Fruit fly (Drosophila melanogaster): Measurements from ENCODE around the gene CG46463.

DNA sequence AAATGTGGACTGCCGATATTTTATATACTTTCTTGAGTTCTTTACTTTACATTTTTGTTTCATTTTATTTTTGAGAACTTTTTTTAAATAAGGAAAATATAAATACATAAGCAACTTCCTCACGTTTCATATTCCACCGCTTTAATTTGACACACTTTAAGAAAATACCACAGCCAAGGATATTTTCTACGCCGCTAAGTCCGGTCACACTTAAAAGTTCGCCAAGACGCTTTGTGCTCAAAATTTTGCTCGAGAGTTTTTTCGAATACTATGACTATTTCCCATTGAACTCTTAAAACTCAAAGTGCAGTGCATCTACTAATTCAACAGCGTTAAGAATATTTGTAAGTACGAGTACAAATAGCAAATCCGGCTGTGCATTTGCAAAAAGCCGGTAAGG, at the start of gene CG46463, which contains the start of gene armi:
- TF ChIP-seq h (optimal IDR thresholded peaks at IDR 0.05), result no peak
- no peak for TF ChIP-seq psq (optimal IDR thresholded peaks at IDR 0.05)
- no peak for TF ChIP-seq insv (optimal IDR thresholded peaks at IDR 0.05)
- TF ChIP-seq Myc (optimal IDR thresholded peaks at IDR 0.05), result no peak
